Worm (Caenorhabditis elegans) whole organism, midembryonic: ENCODE measurements around the gene F09E10.7.

Experiments
- flt-1 ChIP-seq: fragments of 200-800 bp; sonication (Bioruptor generic); IDR thresholded peaks from 2 replicates; pipeline ENCODE4 v1.3.6; 2022; ENCODE audit warnings: missing genetic modification characterization, missing compliant biosample characterization
- ztf-29 ChIP-seq: fragments of 200-800 bp; sonication (Bioruptor generic); IDR thresholded peaks from 2 replicates; pipeline ENCODE4 v1.3.6; 2022; ENCODE audit warnings: missing genetic modification reagents, missing genetic modification characterization, missing compliant biosample characterization

DNA sequence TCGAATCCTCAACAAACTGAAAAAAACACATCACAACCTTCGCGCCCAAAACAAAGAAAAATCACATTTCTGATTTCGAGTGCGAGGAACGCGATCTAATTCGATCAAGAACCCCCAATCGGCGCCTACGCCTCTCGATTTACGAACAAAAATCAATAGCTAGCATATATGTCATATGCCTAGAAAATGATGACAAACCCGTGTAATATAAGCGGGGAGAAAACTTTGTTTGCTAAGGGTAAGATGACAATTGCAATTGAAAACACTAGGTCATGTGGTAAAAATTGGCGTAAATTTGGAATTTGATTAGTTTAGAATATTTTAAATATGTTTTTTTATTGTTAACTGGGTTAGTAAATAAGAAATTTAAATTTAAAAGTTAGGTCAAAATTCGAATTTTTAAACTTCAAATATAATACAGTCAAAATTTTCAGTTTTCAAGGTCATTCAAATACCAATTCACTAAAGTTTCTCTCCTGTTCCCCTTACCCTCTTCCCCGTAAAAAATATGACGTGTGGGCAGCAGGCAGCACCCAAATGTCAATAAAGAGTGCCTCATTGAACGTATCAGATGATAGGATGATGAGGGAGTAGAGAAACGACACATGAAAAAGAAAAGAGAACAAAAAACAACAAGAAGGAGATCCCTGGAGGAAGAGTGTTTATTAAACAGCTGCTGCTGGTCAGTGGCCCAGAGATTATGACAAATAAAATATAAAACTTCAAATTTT lies 45.1 kb downstream of the F09E10.7 start:
- TF ChIP-seq flt-1 (GFP tag; lab: Robert Waterston, UW) (no peak), ztf-29 (GFP tag; lab: Robert Waterston, UW) (no peak)
